Fruit fly (Drosophila melanogaster) whole organism, pupa: Measurements from ENCODE around the gene CG15461.
A peak's percentile ranks its signal among the peaks of the same experiment; 100 is the strongest.
"Not testable (repeated sequence)": the region's sequence is repeated elsewhere in the genome, so short reads cannot be mapped to it uniquely, and the experiment has no call there.

ENCODE experiments used
- CG13204 ChIP-seq: fragments of 200-800 bp; sonication (Bioruptor generic); optimal IDR thresholded peaks from 2 replicates; lab custom pipeline; 2018; ENCODE audit warnings: missing biosample characterization, mild to moderate bottlenecking, missing genetic modification characterization, moderate library complexity
- CG14655 ChIP-seq: fragments of 200-800 bp; sonication (Bioruptor generic); optimal IDR thresholded peaks from 3 replicates; lab custom pipeline; 2017; ENCODE audit warnings: mild to moderate bottlenecking, missing biosample characterization, missing genetic modification reagents, missing genetic modification characterization
- CG32121 ChIP-seq: fragments of 200-800 bp; sonication (Bioruptor generic); IDR thresholded peaks from 2 replicates; pipeline ENCODE4 v1.3.6; 2022; ENCODE audit warnings: missing biosample characterization, missing genetic modification characterization
- CG34367 ChIP-seq: fragments of 200-800 bp; sonication (Bioruptor generic); optimal IDR thresholded peaks from 2 replicates; lab custom pipeline; 2018; ENCODE audit warnings: missing biosample characterization, mild to moderate bottlenecking, missing genetic modification characterization
- CG4496 ChIP-seq: fragments of 200-800 bp; sonication (Bioruptor generic); IDR thresholded peaks from 3 replicates; pipeline ENCODE4 v1.3.6; 2022; ENCODE audit warnings: missing biosample characterization, missing genetic modification characterization
- CG8301 ChIP-seq: fragments of 200-800 bp; sonication (Bioruptor generic); optimal IDR thresholded peaks from 2 replicates; lab custom pipeline; 2018; ENCODE audit warnings: missing biosample characterization, mild to moderate bottlenecking, missing genetic modification characterization
- CG9948 ChIP-seq: fragments of 200-800 bp; sonication (Bioruptor generic); optimal IDR thresholded peaks from 2 replicates; lab custom pipeline; 2018; ENCODE audit warnings: missing biosample characterization, mild to moderate bottlenecking, missing genetic modification characterization, moderate library complexity
- EcR ChIP-seq: fragments of 200-800 bp; sonication (Bioruptor generic); optimal IDR thresholded peaks from 3 replicates; lab custom pipeline; 2019; ENCODE audit warnings: missing biosample characterization, missing genetic modification characterization, mild to moderate bottlenecking, moderate library complexity, missing genetic modification reagents
- Ets98B ChIP-seq: fragments of 200-800 bp; sonication (Bioruptor generic); IDR thresholded peaks from 2 replicates; pipeline ENCODE4 v1.3.6; 2022; ENCODE audit warnings: missing biosample characterization, missing genetic modification characterization
- Pif1B ChIP-seq: fragments of 200-800 bp; sonication (Bioruptor generic); optimal IDR thresholded peaks from 3 replicates; lab custom pipeline; 2016; ENCODE audit warnings: missing biosample characterization, missing genetic modification characterization
- Snoo ChIP-seq: fragments of 200-800 bp; sonication (Bioruptor generic); optimal IDR thresholded peaks from 3 replicates; lab custom pipeline; 2017; ENCODE audit warnings: missing biosample characterization, mild to moderate bottlenecking, missing genetic modification characterization, inconsistent platforms
- fd96Ca ChIP-seq: fragments of 200-800 bp; sonication (Bioruptor generic); IDR thresholded peaks from 3 replicates; pipeline ENCODE4 v1.3.6; 2022; ENCODE audit warnings: missing biosample characterization, missing genetic modification characterization
- rn ChIP-seq: fragments of 200-800 bp; sonication (Bioruptor generic); IDR thresholded peaks from 2 replicates; pipeline ENCODE4 v1.3.6; 2022; ENCODE audit warnings: missing biosample characterization, missing genetic modification characterization

Gene CG15461

DNA sequence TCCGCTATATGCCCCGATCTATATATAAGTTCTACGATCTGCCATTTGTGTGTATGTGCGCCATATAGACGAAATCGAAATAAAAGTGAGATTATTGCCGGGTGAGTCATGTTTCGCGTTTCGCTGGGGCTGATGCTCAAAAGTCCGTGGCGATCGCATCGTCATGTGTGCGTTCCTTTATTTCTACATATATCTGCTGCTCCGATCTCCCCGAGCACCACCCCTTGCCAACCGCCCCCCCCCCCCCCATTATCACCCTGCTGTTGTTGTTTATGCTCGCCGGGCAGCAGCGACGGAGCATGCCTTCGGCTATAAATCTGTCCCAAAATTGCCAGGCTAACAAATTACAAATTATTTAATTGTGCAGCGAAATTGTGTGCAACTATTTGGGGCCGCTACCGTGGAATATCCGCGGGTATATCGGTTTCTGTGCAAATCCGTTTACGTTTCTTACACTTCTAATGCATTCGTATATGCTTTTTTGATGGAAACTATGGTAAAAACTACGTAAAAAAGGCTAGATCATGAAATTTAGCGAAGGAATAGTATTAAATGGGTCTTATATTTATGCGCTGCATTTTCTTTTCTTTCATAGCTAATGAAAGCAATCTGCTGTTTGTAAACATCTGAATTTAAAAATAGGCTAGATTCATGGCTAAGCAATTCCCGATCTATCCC lies 33.9 kb downstream of the CG15461 start:
- no peak for TF ChIP-seq fd96Ca (GFP tag; lab: Robert Waterston, UW)
- no peak for TF ChIP-seq CG14655 (GFP tag; lab: Kevin White, UChicago)
- peak; percentile 48; the same call in 1 of the 2 replicates for TF ChIP-seq CG32121 (GFP tag; lab: Robert Waterston, UW)
- TF ChIP-seq Ets98B (GFP tag; lab: Robert Waterston, UW): peak; percentile 44
- TF ChIP-seq CG8301: peak; percentile 31

DNA sequence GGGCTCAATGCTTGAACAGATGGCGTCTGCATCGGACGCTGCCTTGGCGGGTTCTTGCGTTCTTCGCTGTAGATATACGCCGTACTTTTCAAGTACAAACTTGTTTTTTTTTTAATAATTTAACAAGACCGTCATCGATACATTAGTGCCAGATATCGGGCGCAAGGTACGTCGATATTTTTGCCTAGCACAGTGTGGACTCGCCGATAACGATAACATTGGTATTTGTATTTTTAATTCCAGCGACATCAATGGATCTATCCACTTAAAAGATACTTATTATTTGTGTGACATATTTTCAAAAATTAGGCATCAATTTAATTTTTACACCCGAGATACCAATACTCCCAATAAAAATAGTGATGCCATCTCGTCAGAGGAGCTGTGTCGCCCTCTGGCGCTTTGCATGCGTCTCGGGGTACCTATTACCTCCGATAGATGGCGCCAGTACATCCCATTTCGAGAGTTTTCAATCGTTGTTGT lies 38.8 kb downstream of the CG15461 start, which contains the start of gene Tak1:
Gene Tak1 (minus strand): TSS at position 175 of the 483 bp plus-strand sequence.
- 0 out of 3 replicates have a peak, but pooled peaks have one; percentile 48 for TF ChIP-seq CG4496
- no peak for TF ChIP-seq Pif1B
- TF ChIP-seq rn (GFP tag; lab: Robert Waterston, UW): no peak
- TF ChIP-seq Ets98B (GFP tag; lab: Robert Waterston, UW): no peak

DNA sequence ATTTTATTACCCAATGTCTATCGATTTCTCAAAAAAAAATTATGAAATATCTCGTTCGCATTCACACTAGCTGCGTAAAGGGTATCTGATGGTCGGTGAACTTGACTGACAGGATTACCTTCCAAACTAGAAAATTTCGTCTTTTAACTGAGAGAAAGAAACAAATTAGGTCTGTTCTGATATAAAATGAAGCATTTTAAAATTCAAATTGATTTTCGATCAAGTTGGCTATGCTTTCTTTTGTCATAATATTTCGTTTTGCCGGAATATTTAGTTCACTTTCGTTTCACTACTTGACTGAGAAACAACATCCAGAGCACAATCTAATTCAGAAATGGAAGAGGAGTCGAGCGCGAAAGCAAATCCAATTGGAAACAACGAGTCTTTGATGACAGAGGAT lies 41.4 kb downstream of the CG15461 start, which contains the start of gene CG42579:
Gene CG42579 (plus strand): TSS at position 301 of the 400 bp plus-strand sequence.
- TF ChIP-seq CG13204 (GFP tag; lab: Kevin White, UChicago); CG34367 (tag; lab: Kevin White, UChicago); EcR (GFP tag; lab: Kevin White, UChicago): not testable (repeated sequence)
- TF ChIP-seq, all 21 proteins: peak for 0; not testable (repeated sequence) for 21

dm6 chrX:20536112-20536511 lies 50.1 kb downstream of the CG15461 start:
- TF ChIP-seq fd96Ca (GFP tag; lab: Robert Waterston, UW): no peak
- TF ChIP-seq CG32121 (GFP tag; lab: Robert Waterston, UW): no peak
- no peak for TF ChIP-seq Snoo (tag; lab: Kevin White, UChicago)
- no peak for TF ChIP-seq CG9948 (tag; lab: Kevin White, UChicago)
